Worm (Caenorhabditis elegans) whole organism, L2 larva: ENCODE measurements around the gene cht-2.

Experiments
- F13H6.1 ChIP-seq: sonication (generic microtip); optimal IDR thresholded peaks from 2 replicates; lab custom pipeline; 2016; ENCODE audit warnings: missing genetic modification characterization, missing compliant biosample characterization
- R02D3.7 ChIP-seq: fragments of 150-350 bp; optimal IDR thresholded peaks from 2 replicates; lab custom pipeline; 2014; ENCODE audit warnings: missing biosample characterization, missing genetic modification characterization
- ZK546.5 ChIP-seq: sonication (generic microtip); optimal IDR thresholded peaks from 2 replicates; lab custom pipeline; 2017; ENCODE audit warnings: missing biosample characterization, missing genetic modification characterization
- ceh-82 ChIP-seq: fragments of 150-350 bp; optimal IDR thresholded peaks from 2 replicates; lab custom pipeline; 2014; ENCODE audit warnings: missing biosample characterization, missing genetic modification characterization
- egl-27 ChIP-seq: sonication (generic microtip); optimal IDR thresholded peaks from 3 replicates; lab custom pipeline; 2017; ENCODE audit warnings: missing biosample characterization, missing genetic modification reagents, missing genetic modification characterization
- sma-9 ChIP-seq, 2 experiments: fragments of 150-350 bp in 1 of 2; sonication (generic microtip) in 1 of 2; optimal IDR thresholded peaks; 2 replicates each; lab custom pipeline; 2014 to 2016; ENCODE audit warnings: missing genetic modification characterization in 2 of 2, mild to moderate bottlenecking in 1 of 2, missing biosample characterization in 1 of 2, missing compliant biosample characterization in 1 of 2, missing genetic modification reagents in 1 of 2, moderate library complexity in 1 of 2

ce11 chrII:8520625-8521024, at the start of gene cht-2:
- TF ChIP-seq ZK546.5 (tag; lab: Kevin White, UChicago) (no peak), sma-9 (GFP tag; optimal IDR thresholded peaks at IDR 0.05; lab: Kevin White, UChicago) (no peak), sma-9 (tag; optimal IDR thresholded peaks at IDR 0.05; lab: Kevin White, UChicago) (no peak), R02D3.7 (tag; lab: Kevin White, UChicago) (no peak), F13H6.1 (no peak), egl-27 (tag; lab: Kevin White, UChicago) (no peak), ceh-82 (tag; lab: Kevin White, UChicago) (no peak)
